Fruit fly (Drosophila melanogaster) whole organism, pupa: ENCODE results near the gene ppk17.

Experiments
- CG10348 ChIP-seq: fragments of 200-800 bp; sonication (Bioruptor generic); IDR thresholded peaks from 2 replicates; pipeline ENCODE4 v1.3.6; 2022; ENCODE audit warnings: missing biosample characterization, missing genetic modification characterization
- CG12605 ChIP-seq: fragments of 200-800 bp; sonication (Bioruptor generic); IDR thresholded peaks from 2 replicates; pipeline ENCODE4 v1.3.6; 2022; ENCODE audit warnings: missing biosample characterization, missing genetic modification characterization
- CG13204 ChIP-seq: fragments of 200-800 bp; sonication (Bioruptor generic); optimal IDR thresholded peaks from 2 replicates; lab custom pipeline; 2018; ENCODE audit warnings: missing biosample characterization, mild to moderate bottlenecking, missing genetic modification characterization, moderate library complexity
- CG14655 ChIP-seq: fragments of 200-800 bp; sonication (Bioruptor generic); optimal IDR thresholded peaks from 3 replicates; lab custom pipeline; 2017; ENCODE audit warnings: mild to moderate bottlenecking, missing biosample characterization, missing genetic modification reagents, missing genetic modification characterization
- CG15710 ChIP-seq: fragments of 200-800 bp; sonication (Bioruptor generic); optimal IDR thresholded peaks from 2 replicates; lab custom pipeline; 2018; ENCODE audit warnings: missing biosample characterization, mild to moderate bottlenecking, missing genetic modification characterization, moderate library complexity
- CG32121 ChIP-seq: fragments of 200-800 bp; sonication (Bioruptor generic); IDR thresholded peaks from 2 replicates; pipeline ENCODE4 v1.3.6; 2022; ENCODE audit warnings: missing biosample characterization, missing genetic modification characterization
- CG34367 ChIP-seq: fragments of 200-800 bp; sonication (Bioruptor generic); optimal IDR thresholded peaks from 2 replicates; lab custom pipeline; 2018; ENCODE audit warnings: missing biosample characterization, mild to moderate bottlenecking, missing genetic modification characterization
- CG4496 ChIP-seq: fragments of 200-800 bp; sonication (Bioruptor generic); IDR thresholded peaks from 3 replicates; pipeline ENCODE4 v1.3.6; 2022; ENCODE audit warnings: missing biosample characterization, missing genetic modification characterization
- CG8159 ChIP-seq: fragments of 200-800 bp; sonication (Bioruptor generic); optimal IDR thresholded peaks from 3 replicates; lab custom pipeline; 2018; ENCODE audit warnings: missing biosample characterization, mild to moderate bottlenecking, missing genetic modification characterization, moderate library complexity
- CG8301 ChIP-seq: fragments of 200-800 bp; sonication (Bioruptor generic); optimal IDR thresholded peaks from 2 replicates; lab custom pipeline; 2018; ENCODE audit warnings: missing biosample characterization, mild to moderate bottlenecking, missing genetic modification characterization
- CG9948 ChIP-seq: fragments of 200-800 bp; sonication (Bioruptor generic); optimal IDR thresholded peaks from 2 replicates; lab custom pipeline; 2018; ENCODE audit warnings: missing biosample characterization, mild to moderate bottlenecking, missing genetic modification characterization, moderate library complexity
- D1 ChIP-seq: fragments of 200-800 bp; sonication (Bioruptor generic); optimal IDR thresholded peaks from 2 replicates; lab custom pipeline; 2018; ENCODE audit warnings: missing biosample characterization, mild to moderate bottlenecking, missing genetic modification characterization, moderate library complexity
- EcR ChIP-seq: fragments of 200-800 bp; sonication (Bioruptor generic); optimal IDR thresholded peaks from 3 replicates; lab custom pipeline; 2019; ENCODE audit warnings: missing biosample characterization, missing genetic modification characterization, mild to moderate bottlenecking, moderate library complexity, missing genetic modification reagents
- Ets98B ChIP-seq: fragments of 200-800 bp; sonication (Bioruptor generic); IDR thresholded peaks from 2 replicates; pipeline ENCODE4 v1.3.6; 2022; ENCODE audit warnings: missing biosample characterization, missing genetic modification characterization
- Pif1A ChIP-seq: fragments of 200-800 bp; sonication (Bioruptor generic); optimal IDR thresholded peaks from 3 replicates; lab custom pipeline; 2016; ENCODE audit warnings: missing biosample characterization, missing genetic modification characterization
- Pif1B ChIP-seq: fragments of 200-800 bp; sonication (Bioruptor generic); optimal IDR thresholded peaks from 3 replicates; lab custom pipeline; 2016; ENCODE audit warnings: missing biosample characterization, missing genetic modification characterization
- Snoo ChIP-seq: fragments of 200-800 bp; sonication (Bioruptor generic); optimal IDR thresholded peaks from 3 replicates; lab custom pipeline; 2017; ENCODE audit warnings: missing biosample characterization, mild to moderate bottlenecking, missing genetic modification characterization, inconsistent platforms
- fd96Ca ChIP-seq: fragments of 200-800 bp; sonication (Bioruptor generic); IDR thresholded peaks from 3 replicates; pipeline ENCODE4 v1.3.6; 2022; ENCODE audit warnings: missing biosample characterization, missing genetic modification characterization
- gl ChIP-seq: fragments of 200-800 bp; sonication (Bioruptor generic); optimal IDR thresholded peaks from 2 replicates; lab custom pipeline; 2018; ENCODE audit warnings: missing biosample characterization, mild to moderate bottlenecking, missing genetic modification characterization

The ppk17 gene

DNA sequence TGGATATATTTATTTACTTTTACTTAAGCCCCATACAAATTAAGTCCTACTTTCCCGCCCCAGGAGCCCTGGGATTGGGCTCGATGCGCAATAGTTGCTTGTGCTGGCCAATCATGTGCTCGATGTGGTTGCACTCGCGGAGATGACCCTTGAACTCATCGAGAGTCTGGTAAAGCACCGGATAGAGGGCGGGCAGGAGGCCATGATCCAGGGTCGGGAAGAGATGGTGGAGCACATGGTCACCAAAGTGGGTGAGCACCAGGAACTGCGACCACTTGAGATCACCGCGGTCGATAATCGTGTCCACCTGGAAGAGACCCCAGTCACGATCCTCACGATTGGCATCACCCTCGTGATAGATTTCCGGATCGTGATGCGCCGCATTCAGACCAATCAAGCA, 28.5 kb upstream of the ppk17 start:
- TF ChIP-seq CG4496 (GFP tag; lab: Robert Waterston, UW): no peak
- no peak for TF ChIP-seq Snoo (tag; lab: Kevin White, UChicago)
- TF ChIP-seq fd96Ca: no peak
- no peak for TF ChIP-seq gl (tag; lab: Kevin White, UChicago)
- no peak for TF ChIP-seq Ets98B
- no peak for TF ChIP-seq CG8159
- no peak for TF ChIP-seq D1 (tag; lab: Kevin White, UChicago)
- TF ChIP-seq CG10348 (GFP tag; lab: Robert Waterston, UW): no peak

DNA sequence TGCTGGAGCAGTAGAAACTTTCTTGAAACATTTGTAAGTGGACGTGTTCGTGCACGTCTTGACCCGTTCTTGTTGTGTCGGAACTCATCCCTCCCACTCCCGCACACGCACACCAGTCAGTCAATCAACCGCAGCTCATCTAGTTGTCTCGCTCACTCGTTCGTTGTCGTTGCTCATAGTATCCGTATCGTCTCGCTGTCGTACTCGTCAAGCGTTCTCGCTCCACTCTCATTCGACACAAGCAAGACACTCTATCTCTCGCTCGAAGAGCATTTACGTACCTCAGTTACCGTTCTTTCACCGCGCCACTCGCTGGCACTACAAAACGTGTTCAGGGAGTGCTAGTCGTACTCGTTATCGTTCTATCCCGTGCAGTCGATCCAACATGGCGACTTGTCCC, 27.2 kb upstream of the ppk17 start:
- no peak for TF ChIP-seq CG8301 (tag; lab: Kevin White, UChicago)
- TF ChIP-seq D1 (tag; lab: Kevin White, UChicago): no peak
- TF ChIP-seq Ets98B: no peak

DNA sequence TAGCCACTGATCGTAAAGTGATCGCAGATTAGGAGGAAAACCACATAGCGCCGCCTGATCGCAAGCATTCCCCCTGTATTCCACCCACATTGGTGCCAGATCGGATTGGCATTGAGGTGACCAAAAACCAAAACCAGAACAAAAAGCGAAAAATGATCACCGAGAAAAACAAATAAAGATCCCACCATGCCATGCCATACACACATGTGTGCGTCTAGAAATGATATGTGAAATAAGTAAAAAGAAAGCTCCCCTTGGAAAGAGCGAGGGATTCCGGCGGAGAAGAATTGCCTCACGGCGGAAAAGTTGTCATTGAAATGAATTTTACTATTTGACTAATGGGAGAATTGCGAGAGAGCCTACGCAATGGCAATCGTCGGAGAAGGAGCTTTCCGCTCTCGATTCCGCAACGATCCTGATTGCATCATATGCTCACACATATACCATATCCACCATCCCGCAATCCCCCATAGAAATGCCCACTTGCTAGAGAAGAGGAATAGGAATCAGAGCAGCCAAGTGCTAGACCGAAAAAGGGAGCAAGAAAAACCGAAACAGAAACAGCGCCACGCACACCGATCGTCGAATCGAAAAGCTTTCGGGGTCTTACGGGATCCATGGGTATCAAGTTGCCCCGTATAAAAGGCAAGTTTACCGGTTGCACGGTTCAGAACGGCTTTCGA, 5.9 kb upstream of the ppk17 start, which contains the start of gene Mhc:
Mhc (plus strand) TSS at position 497 of the 683 bp plus-strand sequence.
- TF ChIP-seq CG8301 (tag; lab: Kevin White, UChicago) (no peak), CG4496 (GFP tag; lab: Robert Waterston, UW) (0 out of 3 replicates have a peak, but pooled peaks have one; percentile 36)

DNA sequence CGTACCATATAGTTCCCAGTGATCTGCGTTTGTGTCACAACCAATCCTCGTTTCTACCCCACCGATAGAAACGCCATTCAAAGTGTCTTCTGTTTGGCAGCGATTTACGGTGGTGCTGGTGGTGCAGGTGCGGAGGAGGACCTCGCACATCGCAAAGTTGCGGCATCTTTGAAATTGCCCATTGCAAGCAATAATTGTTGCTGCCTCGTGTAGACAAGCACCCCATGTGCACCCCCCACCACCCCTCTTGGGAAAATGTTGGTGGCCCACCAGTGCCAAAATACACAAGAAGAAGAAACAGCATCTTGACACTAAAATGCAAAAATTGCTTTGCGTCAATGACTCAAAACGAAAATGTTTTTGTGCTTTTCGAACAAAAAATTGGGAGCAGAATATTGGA, 4.1 kb upstream of the ppk17 start:
- peak; percentile 79 for TF ChIP-seq CG32121 (GFP tag; lab: Robert Waterston, UW)
- TF ChIP-seq CG8301 (tag; lab: Kevin White, UChicago): no peak

DNA sequence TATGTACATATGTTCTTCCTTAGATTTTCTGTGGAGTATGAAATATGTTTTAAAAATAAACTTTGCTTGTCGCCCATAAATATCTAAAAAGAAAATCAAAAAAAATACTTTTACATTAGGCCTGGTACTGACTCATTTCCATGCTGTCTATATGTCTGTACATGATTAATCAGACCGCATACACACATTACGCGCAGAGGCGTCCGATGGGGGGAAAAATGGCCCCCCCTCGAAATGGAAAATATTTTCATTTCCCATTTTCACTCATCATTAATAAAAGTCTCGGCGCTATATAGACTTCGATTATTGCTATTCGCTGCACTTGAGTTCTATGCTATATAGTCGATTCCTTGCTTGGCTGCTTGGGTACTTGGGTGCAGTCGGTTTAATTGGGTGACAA, 1.5 kb upstream of the ppk17 start:
- no peak for TF ChIP-seq D1 (tag; lab: Kevin White, UChicago)
- no peak for TF ChIP-seq CG9948 (tag; lab: Kevin White, UChicago)
- no peak for TF ChIP-seq Ets98B
- TF ChIP-seq CG12605: no peak
- no peak for TF ChIP-seq fd96Ca
- no peak for TF ChIP-seq CG32121 (GFP tag; lab: Robert Waterston, UW)

DNA sequence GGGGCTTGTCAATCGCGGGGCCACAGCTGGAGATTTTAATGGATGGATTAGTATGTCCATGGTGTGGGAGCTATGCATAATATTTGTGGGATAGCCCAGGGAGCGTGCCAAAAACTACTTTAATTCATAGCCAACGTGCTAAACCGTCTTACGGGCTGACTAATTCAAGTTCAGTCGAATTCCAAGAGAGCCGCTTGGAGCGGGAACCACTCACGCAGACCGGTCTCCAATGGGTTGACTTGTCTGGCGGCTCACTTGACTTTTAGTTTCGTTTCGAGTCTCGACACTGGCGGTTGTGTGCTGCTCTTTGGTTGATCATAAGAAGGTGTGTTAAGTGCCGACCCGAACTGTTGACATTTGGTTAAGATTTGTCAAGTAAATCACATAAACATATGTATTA, 6.3 kb downstream of the ppk17 start, which contains the start of gene yellow-b:
yellow-b (plus strand) TSS at position 263 of the 400 bp plus-strand sequence.
- TF ChIP-seq CG13204 (GFP tag; lab: Kevin White, UChicago): no peak
- TF ChIP-seq CG34367 (tag; lab: Kevin White, UChicago): no peak
- TF ChIP-seq CG9948 (tag; lab: Kevin White, UChicago): no peak
- no peak for TF ChIP-seq Ets98B
- no peak for TF ChIP-seq CG32121 (GFP tag; lab: Robert Waterston, UW)
- TF ChIP-seq EcR: no peak
- TF ChIP-seq Pif1A (GFP tag; lab: Kevin White, UChicago): no peak
- no peak for TF ChIP-seq CG14655 (GFP tag; lab: Kevin White, UChicago)
- no peak for TF ChIP-seq D1 (tag; lab: Kevin White, UChicago)
- TF ChIP-seq CG4496 (GFP tag; lab: Robert Waterston, UW): no peak

DNA sequence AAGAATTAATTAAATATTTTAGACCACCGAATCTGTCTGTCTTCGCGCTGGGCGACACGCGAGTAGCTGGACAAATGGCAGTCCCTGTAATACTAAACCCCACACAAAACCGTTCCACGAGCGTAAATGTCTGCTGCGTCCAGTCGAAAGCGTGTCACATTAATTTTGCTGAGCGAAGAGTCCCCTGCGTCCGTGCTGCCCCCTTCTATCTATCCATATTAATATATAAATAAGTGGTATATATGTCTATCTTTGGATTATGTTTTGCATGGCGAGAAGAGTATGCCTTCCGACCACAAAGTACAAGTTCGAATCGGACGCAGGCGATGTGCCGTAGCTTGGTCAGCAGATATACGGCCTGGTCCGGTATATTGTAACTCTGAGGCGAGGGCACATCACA, 8.0 kb downstream of the ppk17 start:
- TF ChIP-seq CG10348 (GFP tag; lab: Robert Waterston, UW): no peak
- no peak for TF ChIP-seq CG9948 (tag; lab: Kevin White, UChicago)
- no peak for TF ChIP-seq CG14655 (GFP tag; lab: Kevin White, UChicago)
- TF ChIP-seq CG13204 (GFP tag; lab: Kevin White, UChicago): no peak
- no peak for TF ChIP-seq EcR
- no peak for TF ChIP-seq Pif1A (GFP tag; lab: Kevin White, UChicago)
- TF ChIP-seq CG8159: no peak
- TF ChIP-seq Pif1B (GFP tag; lab: Kevin White, UChicago): no peak
- TF ChIP-seq Ets98B: no peak
- TF ChIP-seq, all 21 proteins: peak for 0

DNA sequence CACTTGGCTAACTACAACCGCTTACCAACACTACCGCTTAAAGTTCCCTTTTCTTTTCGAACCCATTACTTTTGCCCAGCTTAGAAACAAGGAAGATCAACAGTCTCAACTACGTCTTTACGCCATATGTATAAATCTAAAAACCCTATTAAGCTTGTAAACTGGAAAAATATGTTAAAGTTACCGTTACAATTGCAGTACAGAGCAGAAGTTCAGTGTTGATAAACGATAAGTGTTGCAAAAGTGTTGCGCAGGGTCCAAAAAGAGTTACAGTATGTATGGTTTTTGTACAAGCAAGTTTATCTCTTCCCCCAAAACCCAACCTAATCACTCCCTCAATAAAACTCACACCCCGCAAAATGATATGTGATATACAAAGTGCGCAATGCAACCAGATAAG, 13.2 kb downstream of the ppk17 start:
- TF ChIP-seq D1 (tag; lab: Kevin White, UChicago) (no peak), CG34367 (tag; lab: Kevin White, UChicago) (no peak), CG8159 (no peak), fd96Ca (no peak), gl (tag; lab: Kevin White, UChicago) (no peak), CG4496 (GFP tag; lab: Robert Waterston, UW) (no peak), CG15710 (tag; lab: Kevin White, UChicago) (no peak), Pif1A (GFP tag; lab: Kevin White, UChicago) (no peak), CG8301 (tag; lab: Kevin White, UChicago) (no peak), Pif1B (GFP tag; lab: Kevin White, UChicago) (no peak), CG13204 (GFP tag; lab: Kevin White, UChicago) (no peak)
